Fruit fly (Drosophila melanogaster) Kc167 (cell line): ENCODE results near the gene HisCl1.

Source experiments
- Myc ChIP-seq: fragments of >200 bp; optimal IDR thresholded peaks from 2 replicates; lab custom pipeline; 2017; ENCODE audit warnings: missing external identifiers
- Sin3A ChIP-seq: fragments of >200 bp; optimal IDR thresholded peaks from 2 replicates; lab custom pipeline; 2018; ENCODE audit warnings: missing external identifiers
- h ChIP-seq: fragments of >200 bp; optimal IDR thresholded peaks from 3 replicates; lab custom pipeline; 2018; ENCODE audit warnings: missing external identifiers
- insv ChIP-seq: fragments of >200 bp; optimal IDR thresholded peaks from 3 replicates; lab custom pipeline; 2018; ENCODE audit warnings: missing external identifiers
- psq ChIP-seq: fragments of >200 bp; optimal IDR thresholded peaks from 2 replicates; lab custom pipeline; 2017; ENCODE audit warnings: missing external identifiers
- ttk ChIP-seq: sonication (Bioruptor generic); optimal IDR thresholded peaks from 2 replicates; lab custom pipeline; 2017; ENCODE audit warnings: missing external identifiers

Gene HisCl1

dm6 chr3R:11786695-11787226 lies at the start of gene HisCl1, which contains the start of gene prd1:
Gene HisCl1, plus strand, starts transcription at chr3R:11787176.
Gene prd1, minus strand, starts transcription at chr3R:11787014.
- TF ChIP-seq ttk (lab: Kevin White, UChicago) (no peak), insv (no peak), psq (lab: Kevin White, UChicago) (no peak), Sin3A (lab: Kevin White, UChicago) (no peak), h (lab: Kevin White, UChicago) (no peak), Myc (lab: Kevin White, UChicago) (no peak)

- TF ChIP-seq ttk (lab: Kevin White, UChicago) (no peak), psq (lab: Kevin White, UChicago) (no peak), insv (no peak), h (lab: Kevin White, UChicago) (no peak), Myc (lab: Kevin White, UChicago) (no peak), Sin3A (lab: Kevin White, UChicago) (no peak)
Observed at dm6 chr3R:11741730-11742203, 45.2 kb upstream of the HisCl1 start, which contains the start of the genes Blm and CG14722. Gene Blm, minus strand, starts transcription at chr3R:11741783. Gene CG14722, plus strand, starts transcription at chr3R:11741890.

dm6 chr3R:11749297-11750293 lies 37.4 kb upstream of the HisCl1 start, which contains the start of gene CG6923:
Gene CG6923, minus strand, starts transcription at chr3R:11750029.
- no peak for TF ChIP-seq h (lab: Kevin White, UChicago)
- TF ChIP-seq Sin3A (lab: Kevin White, UChicago), result no peak
- TF ChIP-seq ttk (lab: Kevin White, UChicago), result no peak
- TF ChIP-seq insv, result no peak
- TF ChIP-seq psq (lab: Kevin White, UChicago), result no peak
- no peak for TF ChIP-seq Myc (lab: Kevin White, UChicago)

- TF ChIP-seq psq (lab: Kevin White, UChicago) (no peak), ttk (lab: Kevin White, UChicago) (no peak), h (lab: Kevin White, UChicago) (no peak), Myc (lab: Kevin White, UChicago) (no peak), Sin3A (lab: Kevin White, UChicago) (no peak), insv (no peak)
Observed at dm6 chr3R:11750294-11750432, 36.8 kb upstream of the HisCl1 start, which contains the start of gene CG43062. Gene CG43062, plus strand, starts transcription at chr3R:11750333.

- no peak for TF ChIP-seq Sin3A (lab: Kevin White, UChicago)
- no peak for TF ChIP-seq psq (lab: Kevin White, UChicago)
- no peak for TF ChIP-seq Myc (lab: Kevin White, UChicago)
- TF ChIP-seq insv, result no peak
- no peak for TF ChIP-seq h (lab: Kevin White, UChicago)
- no peak for TF ChIP-seq ttk (lab: Kevin White, UChicago)
Observed at dm6 chr3R:11751756-11752155, 35.2 kb upstream of the HisCl1 start.

- TF ChIP-seq Sin3A (lab: Kevin White, UChicago), result no peak
- no peak for TF ChIP-seq insv
- no peak for TF ChIP-seq psq (lab: Kevin White, UChicago)
- no peak for TF ChIP-seq h (lab: Kevin White, UChicago)
Observed at dm6 chr3R:11756762-11757161, 30.2 kb upstream of the HisCl1 start.

- TF ChIP-seq h (lab: Kevin White, UChicago) (no peak), Sin3A (lab: Kevin White, UChicago) (no peak), psq (lab: Kevin White, UChicago) (no peak), Myc (lab: Kevin White, UChicago) (no peak), ttk (lab: Kevin White, UChicago) (no peak), insv (no peak)
Observed at dm6 chr3R:11757197-11757856, 29.6 kb upstream of the HisCl1 start.

- TF ChIP-seq Myc (lab: Kevin White, UChicago) (no peak), psq (lab: Kevin White, UChicago) (no peak), Sin3A (lab: Kevin White, UChicago) (no peak), h (lab: Kevin White, UChicago) (no peak), insv (no peak)
Observed at dm6 chr3R:11758160-11758506, 28.8 kb upstream of the HisCl1 start.

dm6 chr3R:11758507-11759184 lies 28.3 kb upstream of the HisCl1 start:
- no peak for TF ChIP-seq h (lab: Kevin White, UChicago)

- no peak for TF ChIP-seq h (lab: Kevin White, UChicago)
- no peak for TF ChIP-seq Myc (lab: Kevin White, UChicago)
- no peak for TF ChIP-seq ttk (lab: Kevin White, UChicago)
- no peak for TF ChIP-seq psq (lab: Kevin White, UChicago)
- TF ChIP-seq insv, result no peak
- TF ChIP-seq Sin3A (lab: Kevin White, UChicago), result no peak
Observed at dm6 chr3R:11759185-11759731, 27.7 kb upstream of the HisCl1 start.

- TF ChIP-seq h (lab: Kevin White, UChicago), result no peak
- no peak for TF ChIP-seq insv
- TF ChIP-seq psq (lab: Kevin White, UChicago), result no peak
- TF ChIP-seq ttk (lab: Kevin White, UChicago), result no peak
- no peak for TF ChIP-seq Sin3A (lab: Kevin White, UChicago)
- no peak for TF ChIP-seq Myc (lab: Kevin White, UChicago)
Observed at dm6 chr3R:11759971-11760370, 27.0 kb upstream of the HisCl1 start.
